Fruit fly (Drosophila melanogaster) whole organism, embryonic: ENCODE measurements around the gene zye.
A peak's percentile ranks its signal among the peaks of the same experiment; 100 is the strongest.

Experiments used
- Atf-2 ChIP-seq: fragments of 200-800 bp; sonication (Bioruptor generic); optimal IDR thresholded peaks from 2 replicates; lab custom pipeline; 2016; ENCODE audit warnings: missing biosample characterization, missing genetic modification characterization
- Bdp1 ChIP-seq: fragments of 200-800 bp; sonication (Bioruptor generic); optimal IDR thresholded peaks from 3 replicates; lab custom pipeline; 2016; ENCODE audit warnings: missing biosample characterization, missing genetic modification characterization
- CG1024 ChIP-seq: fragments of 200-800 bp; sonication (Bioruptor generic); IDR thresholded peaks from 2 replicates; pipeline ENCODE4 v1.3.6; 2022; ENCODE audit warnings: missing biosample characterization, missing genetic modification characterization
- CG10267 ChIP-seq: fragments of 200-800 bp; sonication (Bioruptor generic); optimal IDR thresholded peaks from 2 replicates; lab custom pipeline; 2018; ENCODE audit warnings: missing biosample characterization, mild to moderate bottlenecking, missing genetic modification characterization, moderate library complexity
- CG10321 ChIP-seq: fragments of 200-800 bp; sonication (Bioruptor generic); IDR thresholded peaks from 2 replicates; pipeline ENCODE4 v1.3.6; 2022; ENCODE audit warnings: missing biosample characterization, missing genetic modification characterization
- CG10366 ChIP-seq: fragments of 200-800 bp; sonication (Bioruptor generic); IDR thresholded peaks from 2 replicates; pipeline ENCODE4 v1.3.6; 2022; ENCODE audit warnings: missing biosample characterization, missing genetic modification characterization
- CG14667 ChIP-seq: fragments of 200-800 bp; sonication (Bioruptor generic); IDR thresholded peaks from 2 replicates; pipeline ENCODE4 v1.3.6; 2022; ENCODE audit warnings: missing biosample characterization, missing genetic modification characterization
- CG14965 ChIP-seq: fragments of 200-800 bp; sonication (Bioruptor generic); optimal IDR thresholded peaks from 2 replicates; lab custom pipeline; 2016; ENCODE audit warnings: missing biosample characterization, missing genetic modification characterization, borderline replicate concordance
- CG15011 ChIP-seq: fragments of 200-800 bp; sonication (Bioruptor generic); optimal IDR thresholded peaks from 3 replicates; lab custom pipeline; 2018; ENCODE audit warnings: missing biosample characterization, mild to moderate bottlenecking, missing genetic modification characterization
- CG15073 ChIP-seq: fragments of 200-800 bp; sonication (Bioruptor generic); optimal IDR thresholded peaks from 2 replicates; lab custom pipeline; 2016; ENCODE audit warnings: missing biosample characterization, missing genetic modification characterization
- CG15479 ChIP-seq: fragments of 200-800 bp; sonication (Bioruptor generic); optimal IDR thresholded peaks from 3 replicates; lab custom pipeline; 2019; ENCODE audit warnings: missing biosample characterization, mild to moderate bottlenecking, missing genetic modification characterization, moderate library complexity
- CG16779 ChIP-seq: fragments of 200-800 bp; sonication (Bioruptor generic); IDR thresholded peaks from 2 replicates; pipeline ENCODE4 v1.3.6; 2022; ENCODE audit warnings: missing biosample characterization, missing genetic modification characterization
- CG31365 ChIP-seq: fragments of 200-800 bp; sonication (Bioruptor generic); optimal IDR thresholded peaks from 2 replicates; lab custom pipeline; 2018; ENCODE audit warnings: missing biosample characterization, mild to moderate bottlenecking, missing genetic modification characterization
- CG32532 ChIP-seq: fragments of 200-800 bp; sonication (Bioruptor generic); IDR thresholded peaks from 2 replicates; pipeline ENCODE4 v1.3.6; 2022; ENCODE audit warnings: missing biosample characterization, missing genetic modification characterization
- CG3281 ChIP-seq: fragments of 200-800 bp; sonication (Bioruptor generic); optimal IDR thresholded peaks from 3 replicates; lab custom pipeline; 2017; ENCODE audit warnings: missing biosample characterization, mild to moderate bottlenecking, missing genetic modification characterization
- CG3726 ChIP-seq: fragments of 200-800 bp; sonication (Bioruptor generic); IDR thresholded peaks from 3 replicates; pipeline ENCODE4, ENCODE4 v1.3.6; 2022; ENCODE audit warnings: missing biosample characterization, missing genetic modification characterization
- CG42726 ChIP-seq: fragments of 200-800 bp; sonication (Bioruptor generic); IDR thresholded peaks from 2 replicates; pipeline ENCODE4 v1.3.6; 2022; ENCODE audit warnings: missing biosample characterization, missing genetic modification characterization; ENCODE audit not compliant: partially characterized antibody
- CG6272 ChIP-seq: fragments of 200-800 bp; sonication (Bioruptor generic); IDR thresholded peaks from 2 replicates; pipeline ENCODE4 v1.3.6; 2022; ENCODE audit warnings: missing biosample characterization, missing genetic modification characterization
- CG6854 ChIP-seq: fragments of 200-800 bp; sonication (Bioruptor generic); optimal IDR thresholded peaks from 3 replicates; lab custom pipeline; 2017; ENCODE audit warnings: missing biosample characterization, mild to moderate bottlenecking, missing genetic modification characterization
- CG8089 ChIP-seq: fragments of 200-800 bp; sonication (Bioruptor generic); optimal IDR thresholded peaks from 3 replicates; lab custom pipeline; 2016; ENCODE audit warnings: missing biosample characterization, missing genetic modification characterization
- CG8359 ChIP-seq: fragments of 200-800 bp; sonication (Bioruptor generic); optimal IDR thresholded peaks from 2 replicates; lab custom pipeline; 2017; ENCODE audit warnings: missing biosample characterization, mild to moderate bottlenecking, missing genetic modification characterization, borderline replicate concordance
- CG8478 ChIP-seq: fragments of >200 bp; optimal IDR thresholded peaks from 2 replicates; lab custom pipeline; 2018
- Lim3 ChIP-seq: fragments of 200-800 bp; sonication (Bioruptor generic); IDR thresholded peaks from 2 replicates; pipeline ENCODE4 v1.3.6; 2022; ENCODE audit warnings: missing biosample characterization, missing genetic modification characterization
- NFAT ChIP-seq: fragments of 200-800 bp; sonication (Bioruptor generic); IDR thresholded peaks from 2 replicates; pipeline ENCODE4 v1.3.6; 2022; ENCODE audit warnings: missing biosample characterization, missing genetic modification characterization
- Ssrp ChIP-seq: fragments of 200-800 bp; sonication (Bioruptor generic); optimal IDR thresholded peaks from 2 replicates; lab custom pipeline; 2018; ENCODE audit warnings: missing biosample characterization, mild to moderate bottlenecking, missing genetic modification characterization, moderate library complexity
- Trl ChIP-seq, 3 experiments: fragments of >200 bp in 2 of 3; fragments of 200-800 bp in 1 of 3; sonication (Bioruptor generic) in 1 of 3; optimal IDR thresholded peaks; 2 replicates in 1 of 3; 3 replicates in 2 of 3; lab custom pipeline; 2016 to 2017; ENCODE audit warnings: missing biosample characterization in 1 of 3, missing genetic modification characterization in 1 of 3
- ac ChIP-seq: fragments of 200-800 bp; sonication (Bioruptor generic); optimal IDR thresholded peaks from 3 replicates; lab custom pipeline; 2017; ENCODE audit warnings: missing biosample characterization, mild to moderate bottlenecking, missing genetic modification characterization
- bcd ChIP-seq: fragments of 200-800 bp; sonication (Bioruptor generic); optimal IDR thresholded peaks from 2 replicates; lab custom pipeline; 2017; ENCODE audit warnings: missing biosample characterization, mild to moderate bottlenecking, missing genetic modification characterization
- ci ChIP-seq: fragments of 200-800 bp; sonication (Bioruptor generic); IDR thresholded peaks from 3 replicates; pipeline ENCODE4 v1.3.6; 2022; ENCODE audit warnings: missing biosample characterization, missing genetic modification characterization
- corto ChIP-seq: fragments of 200-800 bp; sonication (Bioruptor generic); optimal IDR thresholded peaks from 2 replicates; lab custom pipeline; 2016; ENCODE audit warnings: missing biosample characterization, mild to moderate bottlenecking, missing genetic modification characterization, moderate library complexity
- dmrt99B ChIP-seq: fragments of 200-800 bp; sonication (Bioruptor generic); optimal IDR thresholded peaks from 2 replicates; lab custom pipeline; 2018; ENCODE audit warnings: missing biosample characterization, mild to moderate bottlenecking, missing genetic modification characterization, moderate library complexity
- esg ChIP-seq: fragments of 200-800 bp; sonication (Bioruptor generic); conservative IDR thresholded peaks from 2 replicates; pipeline ENCODE4 v1.3.6; 2022; ENCODE audit warnings: missing biosample characterization, missing genetic modification characterization
- gcm ChIP-seq: fragments of 200-800 bp; sonication (Bioruptor generic); optimal IDR thresholded peaks from 2 replicates; lab custom pipeline; 2019; ENCODE audit warnings: missing biosample characterization, mild to moderate bottlenecking, missing genetic modification characterization, moderate library complexity
- gro ChIP-seq: fragments of 200-800 bp; sonication (Bioruptor generic); optimal IDR thresholded peaks from 2 replicates; lab custom pipeline; 2016; ENCODE audit warnings: missing biosample characterization, missing genetic modification characterization
- gt ChIP-seq: fragments of 200-800 bp; sonication (Bioruptor generic); IDR thresholded peaks from 2 replicates; pipeline ENCODE4 v1.3.6; 2022; ENCODE audit warnings: missing biosample characterization, missing genetic modification characterization
- her ChIP-seq: fragments of 200-800 bp; sonication (Bioruptor generic); optimal IDR thresholded peaks from 2 replicates; lab custom pipeline; 2016; ENCODE audit warnings: missing biosample characterization, missing genetic modification characterization
- knrl ChIP-seq: fragments of 200-800 bp; sonication (Bioruptor generic); IDR thresholded peaks from 3 replicates; pipeline ENCODE4 v1.3.6; 2022; ENCODE audit warnings: missing biosample characterization, missing genetic modification characterization; ENCODE audit not compliant: partially characterized antibody
- lab ChIP-seq: fragments of 200-800 bp; sonication (Bioruptor generic); optimal IDR thresholded peaks from 3 replicates; lab custom pipeline; 2017; ENCODE audit warnings: missing biosample characterization, missing genetic modification characterization, mild to moderate bottlenecking, moderate library complexity, missing genetic modification reagents
- lbe ChIP-seq: fragments of 200-800 bp; sonication (Bioruptor generic); optimal IDR thresholded peaks from 2 replicates; lab custom pipeline; 2016; ENCODE audit warnings: missing biosample characterization, mild to moderate bottlenecking, missing genetic modification characterization
- lilli ChIP-seq: fragments of 200-800 bp; sonication (Bioruptor generic); optimal IDR thresholded peaks from 3 replicates; lab custom pipeline; 2016; ENCODE audit warnings: missing biosample characterization, missing genetic modification characterization
- nerfin-1 ChIP-seq: fragments of 200-800 bp; sonication (Bioruptor generic); optimal IDR thresholded peaks from 3 replicates; lab custom pipeline; 2019; ENCODE audit warnings: missing biosample characterization, mild to moderate bottlenecking, missing genetic modification characterization, moderate library complexity
- pnt ChIP-seq: fragments of 200-800 bp; sonication (Bioruptor generic); optimal IDR thresholded peaks from 3 replicates; lab custom pipeline; 2016; ENCODE audit warnings: missing biosample characterization, missing genetic modification characterization
- row ChIP-seq: fragments of 200-800 bp; sonication (Bioruptor generic); IDR thresholded peaks from 3 replicates; pipeline ENCODE4 v1.3.6; 2022; ENCODE audit warnings: missing biosample characterization, missing genetic modification characterization
- slp2 ChIP-seq: fragments of 200-800 bp; sonication (Bioruptor generic); optimal IDR thresholded peaks from 2 replicates; lab custom pipeline; 2016; ENCODE audit warnings: missing biosample characterization, missing genetic modification characterization
- sob ChIP-seq: fragments of 200-800 bp; sonication (Bioruptor generic); IDR thresholded peaks from 2 replicates; pipeline ENCODE4 v1.3.6; 2022; ENCODE audit warnings: missing biosample characterization, missing genetic modification characterization
- sr ChIP-seq: fragments of 200-800 bp; sonication (Bioruptor generic); IDR thresholded peaks from 3 replicates; pipeline ENCODE4 v1.3.6; 2022; ENCODE audit warnings: missing biosample characterization, missing genetic modification characterization
- tup ChIP-seq: fragments of 200-800 bp; sonication (Bioruptor generic); optimal IDR thresholded peaks from 2 replicates; lab custom pipeline; 2016; ENCODE audit warnings: missing biosample characterization, mild to moderate bottlenecking, missing genetic modification characterization, moderate library complexity
- vvl ChIP-seq: fragments of 200-800 bp; sonication (Bioruptor generic); IDR thresholded peaks from 2 replicates; pipeline ENCODE4 v1.3.6; 2022; ENCODE audit warnings: missing biosample characterization, missing genetic modification characterization
- wek ChIP-seq: fragments of 200-800 bp; sonication (Bioruptor generic); optimal IDR thresholded peaks from 3 replicates; lab custom pipeline; 2018; ENCODE audit warnings: missing biosample characterization, mild to moderate bottlenecking, missing genetic modification characterization, moderate library complexity

zye gene

dm6 chr3L:20452813-20453682, 39.6 kb downstream of the zye start, which contains the start of gene CG5199 (continued):
- TF ChIP-seq Lim3 (GFP tag; lab: Robert Waterston, UW) (no peak), ac (GFP tag; lab: Kevin White, UChicago) (no peak), CG15011 (no peak), CG8478 (no peak), slp2 (GFP tag; lab: Kevin White, UChicago) (no peak), her (GFP tag; lab: Kevin White, UChicago) (peak; percentile 13), CG3281 (GFP tag; lab: Kevin White, UChicago) (peak; percentile 75), Bdp1 (GFP tag; lab: Kevin White, UChicago) (no peak), CG8359 (GFP tag; lab: Kevin White, UChicago) (peak; percentile 40), corto (GFP tag; lab: Kevin White, UChicago) (no peak), gro (no peak), pnt (GFP tag; lab: Kevin White, UChicago) (peak; percentile 70), Trl (optimal IDR thresholded peaks at IDR 0.05; lab: Kevin White, UChicago) (no peak), Trl (GFP tag; optimal IDR thresholded peaks at IDR 0.05; lab: Kevin White, UChicago) (peak; percentile 10), lab (GFP tag; lab: Kevin White, UChicago) (peak; percentile 77), nerfin-1 (no peak), CG32532 (GFP tag; lab: Robert Waterston, UW) (peak; percentile 49; the same call in 1 of the 2 replicates), ci (no peak), CG14667 (GFP tag; lab: Robert Waterston, UW) (peak; percentile 60), CG10366 (GFP tag; lab: Robert Waterston, UW) (peak; percentile 30), CG6854 (no peak), Ssrp (tag; lab: Kevin White, UChicago) (peak; percentile 81), CG15073 (GFP tag; lab: Kevin White, UChicago) (peak; percentile 12), dmrt99B (tag; lab: Kevin White, UChicago) (peak; percentile 50), sob (GFP tag; lab: Robert Waterston, UW) (no peak), CG31365 (tag; lab: Kevin White, UChicago) (no peak), lbe (GFP tag; lab: Kevin White, UChicago) (peak; percentile 1), CG14965 (no peak), knrl (peak; percentile 80), bcd (peak; percentile 77), CG8089 (GFP tag; lab: Kevin White, UChicago) (no peak), CG6272 (GFP tag; lab: Robert Waterston, UW) (peak; percentile 78), tup (GFP tag; lab: Kevin White, UChicago) (peak; percentile 7), esg (GFP tag; lab: Robert Waterston, UW) (peak; percentile 33; the same call in 1 of the 2 replicates), CG10267 (peak; percentile 69), gt (no peak), lilli (GFP tag; lab: Kevin White, UChicago) (peak; percentile 10), Atf-2 (GFP tag; lab: Kevin White, UChicago) (no peak), CG16779 (GFP tag; lab: Robert Waterston, UW) (no peak), wek (no peak), row (GFP tag; lab: Robert Waterston, UW) (peak; percentile 80), CG10321 (no peak), CG15479 (GFP tag; lab: Kevin White, UChicago) (peak; percentile 43), CG42726 (GFP tag; lab: Robert Waterston, UW) (peak; percentile 86), NFAT (peak; percentile 69), sr (no peak), CG1024 (GFP tag; lab: Robert Waterston, UW) (no peak), vvl (peak; percentile 65), CG3726 (0 out of 3 replicates have a peak, but pooled peaks have one; percentile 58), gcm (GFP tag; lab: Kevin White, UChicago) (peak; percentile 49)
